Worm (Caenorhabditis elegans) whole organism, L2 larva: ENCODE data around the gene C17C3.1.

Experiments used
- ZK546.5 ChIP-seq: sonication (generic microtip); optimal IDR thresholded peaks from 2 replicates; lab custom pipeline; 2017; ENCODE audit warnings: missing biosample characterization, missing genetic modification characterization
- alr-1 ChIP-seq: fragments of 150-350 bp; optimal IDR thresholded peaks from 2 replicates; lab custom pipeline; 2014; ENCODE audit warnings: missing biosample characterization, missing genetic modification characterization
- aly-2 ChIP-seq: fragments of 150-350 bp; optimal IDR thresholded peaks from 2 replicates; lab custom pipeline; 2014; ENCODE audit warnings: missing biosample characterization, missing genetic modification characterization
- egl-27 ChIP-seq: sonication (generic microtip); optimal IDR thresholded peaks from 3 replicates; lab custom pipeline; 2017; ENCODE audit warnings: missing biosample characterization, missing genetic modification reagents, missing genetic modification characterization
- elt-1 ChIP-seq: fragments of 150-350 bp; optimal IDR thresholded peaks from 2 replicates; lab custom pipeline; 2014; ENCODE audit warnings: missing biosample characterization, missing genetic modification characterization
- fos-1 ChIP-seq: fragments of 150-350 bp; optimal IDR thresholded peaks from 2 replicates; lab custom pipeline; 2014; ENCODE audit warnings: missing biosample characterization, missing genetic modification characterization
- gmeb-1 ChIP-seq: fragments of 150-350 bp; optimal IDR thresholded peaks from 2 replicates; lab custom pipeline; 2014; ENCODE audit warnings: missing biosample characterization, missing genetic modification characterization
- lin-13 ChIP-seq: fragments of 150-350 bp; optimal IDR thresholded peaks from 2 replicates; lab custom pipeline; 2014; ENCODE audit warnings: missing biosample characterization, missing genetic modification reagents, missing genetic modification characterization
- nhr-25 ChIP-seq: fragments of 150-350 bp; sonication (generic microtip); optimal IDR thresholded peaks from 3 replicates; lab custom pipeline; 2014; ENCODE audit warnings: missing biosample characterization, missing genetic modification characterization
- snpc-4 ChIP-seq: fragments of 150-350 bp; optimal IDR thresholded peaks from 2 replicates; lab custom pipeline; 2014; ENCODE audit warnings: missing biosample characterization, missing genetic modification characterization
- unc-62 ChIP-seq: fragments of 150-350 bp; optimal IDR thresholded peaks from 2 replicates; lab custom pipeline; 2014; ENCODE audit warnings: missing biosample characterization, missing genetic modification reagents, missing genetic modification characterization

DNA sequence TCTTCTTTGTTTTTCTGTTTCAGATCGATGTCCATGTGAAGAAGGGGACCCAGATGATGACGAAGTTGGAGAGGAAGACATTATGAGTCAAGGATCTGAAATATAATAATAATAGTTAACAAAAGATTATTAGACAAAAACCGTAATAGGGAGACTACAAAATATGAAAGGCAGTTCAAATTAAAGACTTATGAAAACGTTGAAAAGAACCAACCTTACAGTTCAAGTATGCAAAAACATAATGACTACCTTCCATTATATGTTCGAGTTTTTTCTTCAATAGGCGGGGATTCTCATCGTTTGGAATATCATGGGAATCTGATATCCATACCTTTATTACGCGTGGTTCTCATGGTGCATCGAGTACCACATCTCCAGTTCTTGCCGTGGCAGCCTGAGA lies 36.7 kb upstream of the C17C3.1 start, which contains the start of gene hlh-26:
- TF ChIP-seq ZK546.5 (tag; lab: Kevin White, UChicago) (no peak), nhr-25 (tag; lab: Kevin White, UChicago) (no peak), snpc-4 (tag; lab: Kevin White, UChicago) (no peak), unc-62 (GFP tag; lab: Kevin White, UChicago) (no peak), aly-2 (tag; lab: Kevin White, UChicago) (no peak), gmeb-1 (no peak), fos-1 (no peak), alr-1 (tag; lab: Kevin White, UChicago) (no peak), lin-13 (no peak), elt-1 (no peak), egl-27 (tag; lab: Kevin White, UChicago) (no peak)
